Fruit fly (Drosophila melanogaster) whole organism, prepupa: Measurements from ENCODE around the gene CG14624.
A peak's percentile ranks its signal among the peaks of the same experiment; 100 is the strongest.

Experiments
- Blimp-1 ChIP-seq: fragments of 200-800 bp; sonication (Bioruptor generic); optimal IDR thresholded peaks from 3 replicates; lab custom pipeline; 2017; ENCODE audit warnings: missing biosample characterization, missing genetic modification characterization, mild to moderate bottlenecking, moderate library complexity, missing genetic modification reagents
- CG10631 ChIP-seq: fragments of 200-800 bp; sonication (Bioruptor generic); optimal IDR thresholded peaks from 2 replicates; lab custom pipeline; 2016; ENCODE audit warnings: missing biosample characterization, missing genetic modification characterization
- CG10669 ChIP-seq: fragments of 200-800 bp; sonication (Bioruptor generic); optimal IDR thresholded peaks from 3 replicates; lab custom pipeline; 2018; ENCODE audit warnings: missing biosample characterization, mild to moderate bottlenecking, missing genetic modification characterization, moderate library complexity
- CG11294 ChIP-seq: fragments of 200-800 bp; sonication (Bioruptor generic); IDR thresholded peaks from 2 replicates; pipeline ENCODE4 v1.3.6; 2022; ENCODE audit warnings: missing biosample characterization, missing genetic modification characterization
- CG15336 ChIP-seq: fragments of 200-800 bp; sonication (Bioruptor generic); IDR thresholded peaks from 2 replicates; pipeline ENCODE4 v1.3.6; 2022; ENCODE audit warnings: missing biosample characterization, missing genetic modification characterization
- CG3032 ChIP-seq: fragments of 200-800 bp; optimal IDR thresholded peaks from 2 replicates; lab custom pipeline; 2019; ENCODE audit warnings: missing biosample characterization, mild to moderate bottlenecking, missing genetic modification characterization, moderate library complexity
- CG31627 ChIP-seq: fragments of 200-800 bp; sonication (Bioruptor generic); optimal IDR thresholded peaks from 3 replicates; lab custom pipeline; 2016; ENCODE audit warnings: missing biosample characterization, missing genetic modification characterization
- CG34406 ChIP-seq: fragments of 200-800 bp; sonication (Bioruptor generic); optimal IDR thresholded peaks from 3 replicates; lab custom pipeline; 2016; ENCODE audit warnings: missing biosample characterization, missing genetic modification characterization
- CG3919 ChIP-seq: fragments of 200-800 bp; sonication (Bioruptor generic); optimal IDR thresholded peaks from 3 replicates; lab custom pipeline; 2016; ENCODE audit warnings: missing biosample characterization, missing genetic modification characterization
- CG4318 ChIP-seq: fragments of 200-800 bp; sonication (Bioruptor generic); optimal IDR thresholded peaks from 3 replicates; lab custom pipeline; 2017; ENCODE audit warnings: missing biosample characterization, mild to moderate bottlenecking, missing genetic modification characterization
- CG6792 ChIP-seq: fragments of 200-800 bp; sonication (Bioruptor generic); optimal IDR thresholded peaks from 3 replicates; lab custom pipeline; 2016; ENCODE audit warnings: missing biosample characterization, missing genetic modification characterization
- CG6808 ChIP-seq: fragments of 200-800 bp; sonication (Bioruptor generic); optimal IDR thresholded peaks from 3 replicates; lab custom pipeline; 2017; ENCODE audit warnings: missing biosample characterization, missing genetic modification characterization, mild to moderate bottlenecking, moderate library complexity, missing genetic modification reagents
- CG6854 ChIP-seq: fragments of 200-800 bp; sonication (Bioruptor generic); optimal IDR thresholded peaks from 2 replicates; lab custom pipeline; 2017; ENCODE audit warnings: missing biosample characterization, mild to moderate bottlenecking, missing genetic modification characterization
- CG7368 ChIP-seq: fragments of 200-800 bp; sonication (Bioruptor generic); optimal IDR thresholded peaks from 3 replicates; lab custom pipeline; 2016; ENCODE audit warnings: missing biosample characterization, missing genetic modification characterization
- CG8319 ChIP-seq: fragments of 200-800 bp; sonication (Bioruptor generic); optimal IDR thresholded peaks from 3 replicates; lab custom pipeline; 2016; ENCODE audit warnings: missing biosample characterization, missing genetic modification characterization
- Eip75B ChIP-seq: fragments of 200-800 bp; sonication (Bioruptor generic); optimal IDR thresholded peaks from 3 replicates; lab custom pipeline; 2016; ENCODE audit warnings: missing biosample characterization, missing genetic modification characterization
- Eip78C ChIP-seq: fragments of 200-800 bp; sonication (Bioruptor generic); peaks from one replicate; lab custom pipeline; 2016; ENCODE audit warnings: missing biosample characterization, missing genetic modification characterization
- Eip93F ChIP-seq: fragments of 200-800 bp; sonication (Bioruptor generic); optimal IDR thresholded peaks from 2 replicates; lab custom pipeline; 2016; ENCODE audit warnings: missing biosample characterization, mild to moderate bottlenecking, missing genetic modification characterization
- Ets21C ChIP-seq: fragments of 200-800 bp; sonication (Bioruptor generic); optimal IDR thresholded peaks from 3 replicates; lab custom pipeline; 2016; ENCODE audit warnings: missing biosample characterization, missing genetic modification characterization
- Hr38 ChIP-seq: sonication (Bioruptor generic); optimal IDR thresholded peaks from 2 replicates; lab custom pipeline; 2016; ENCODE audit warnings: missing biosample characterization, missing genetic modification characterization
- Hr39 ChIP-seq: fragments of 200-800 bp; sonication (Bioruptor generic); optimal IDR thresholded peaks from 2 replicates; lab custom pipeline; 2016; ENCODE audit warnings: missing biosample characterization, missing genetic modification characterization
- Lpt ChIP-seq: fragments of 200-800 bp; sonication (Bioruptor generic); optimal IDR thresholded peaks from 3 replicates; lab custom pipeline; 2016; ENCODE audit warnings: missing biosample characterization, missing genetic modification characterization
- Met ChIP-seq: fragments of 200-800 bp; sonication (Bioruptor generic); optimal IDR thresholded peaks from 3 replicates; lab custom pipeline; 2016; ENCODE audit warnings: missing biosample characterization, missing genetic modification characterization
- OdsH ChIP-seq: fragments of 200-800 bp; sonication (Bioruptor generic); optimal IDR thresholded peaks from 3 replicates; lab custom pipeline; 2016; ENCODE audit warnings: missing biosample characterization, missing genetic modification characterization
- Smox ChIP-seq: fragments of 200-800 bp; sonication (Bioruptor generic); optimal IDR thresholded peaks from 3 replicates; lab custom pipeline; 2016; ENCODE audit warnings: missing biosample characterization, missing genetic modification characterization
- Sox102F ChIP-seq: fragments of 200-800 bp; sonication (Bioruptor generic); optimal IDR thresholded peaks from 2 replicates; lab custom pipeline; 2016; ENCODE audit warnings: missing biosample characterization, mild to moderate bottlenecking, missing genetic modification characterization
- Sox14 ChIP-seq: fragments of 200-800 bp; sonication (Bioruptor generic); optimal IDR thresholded peaks from 3 replicates; lab custom pipeline; 2016; ENCODE audit warnings: missing biosample characterization, missing genetic modification characterization
- Sox15 ChIP-seq: fragments of 200-800 bp; sonication (Bioruptor generic); optimal IDR thresholded peaks from 3 replicates; lab custom pipeline; 2016; ENCODE audit warnings: missing biosample characterization, missing genetic modification characterization
- achi ChIP-seq: fragments of 200-800 bp; sonication (Bioruptor generic); optimal IDR thresholded peaks from 3 replicates; lab custom pipeline; 2016; ENCODE audit warnings: missing biosample characterization, missing genetic modification characterization
- acj6 ChIP-seq: fragments of 200-800 bp; sonication (Bioruptor generic); optimal IDR thresholded peaks from 3 replicates; lab custom pipeline; 2016; ENCODE audit warnings: missing biosample characterization, missing genetic modification characterization
- cyc ChIP-seq: fragments of 200-800 bp; sonication (Bioruptor generic); optimal IDR thresholded peaks from 3 replicates; lab custom pipeline; 2016; ENCODE audit warnings: missing biosample characterization, missing genetic modification characterization
- dac ChIP-seq: fragments of 200-800 bp; sonication (Bioruptor generic); optimal IDR thresholded peaks from 2 replicates; lab custom pipeline; 2017; ENCODE audit warnings: missing biosample characterization, mild to moderate bottlenecking, missing genetic modification characterization
- esn ChIP-seq: fragments of 200-800 bp; sonication (Bioruptor generic); optimal IDR thresholded peaks from 2 replicates; lab custom pipeline; 2016; ENCODE audit warnings: missing biosample characterization, mild to moderate bottlenecking, missing genetic modification characterization, moderate library complexity
- fd59A ChIP-seq: fragments of 200-800 bp; sonication (Bioruptor generic); optimal IDR thresholded peaks from 2 replicates; lab custom pipeline; 2017; ENCODE audit warnings: missing biosample characterization, mild to moderate bottlenecking, missing genetic modification characterization, missing genetic modification reagents
- fkh ChIP-seq: fragments of 200-800 bp; sonication (Bioruptor generic); optimal IDR thresholded peaks from 3 replicates; lab custom pipeline; 2017; ENCODE audit warnings: missing biosample characterization, mild to moderate bottlenecking, missing genetic modification characterization, moderate library complexity
- net ChIP-seq: fragments of 200-800 bp; sonication (Bioruptor generic); optimal IDR thresholded peaks from 3 replicates; lab custom pipeline; 2016; ENCODE audit warnings: missing biosample characterization, missing genetic modification characterization
- pdm3 ChIP-seq: fragments of 200-800 bp; sonication (Bioruptor generic); optimal IDR thresholded peaks from 3 replicates; lab custom pipeline; 2016; ENCODE audit warnings: missing biosample characterization, missing genetic modification characterization
- salr ChIP-seq, 2 experiments: fragments of 200-800 bp; sonication (Bioruptor generic); optimal IDR thresholded peaks; 3 replicates each; lab custom pipeline; 2016 to 2018; ENCODE audit warnings: missing biosample characterization in 2 of 2, missing genetic modification characterization in 2 of 2, mild to moderate bottlenecking in 1 of 2
- spab ChIP-seq: fragments of 200-800 bp; sonication (Bioruptor generic); optimal IDR thresholded peaks from 2 replicates; lab custom pipeline; 2017; ENCODE audit warnings: missing biosample characterization, mild to moderate bottlenecking, missing genetic modification characterization, missing genetic modification reagents
- ss ChIP-seq, 2 experiments: fragments of 200-800 bp; sonication (Bioruptor generic); optimal IDR thresholded peaks; 2 replicates in 1 of 2; 3 replicates in 1 of 2; lab custom pipeline; 2017 to 2018; ENCODE audit warnings: mild to moderate bottlenecking in 2 of 2, missing biosample characterization in 2 of 2, missing genetic modification characterization in 2 of 2, moderate library complexity in 1 of 2
- svp ChIP-seq: fragments of 200-800 bp; sonication (Bioruptor generic); peaks from one replicate; lab custom pipeline; 2016; ENCODE audit warnings: missing biosample characterization, missing genetic modification characterization
- vri ChIP-seq: fragments of 200-800 bp; sonication (Bioruptor generic); optimal IDR thresholded peaks from 3 replicates; lab custom pipeline; 2016; ENCODE audit warnings: missing biosample characterization, mild to moderate bottlenecking, missing genetic modification characterization

Gene CG14624

dm6 chrX:1171018-1171417 lies 35.5 kb upstream of the CG14624 start (continued):
- TF ChIP-seq cyc (GFP tag; lab: Kevin White, UChicago) (peak; percentile 49), Lpt (no peak), CG8319 (no peak), esn (GFP tag; lab: Kevin White, UChicago) (peak; percentile 70), CG31627 (GFP tag; lab: Kevin White, UChicago) (peak; percentile 48), spab (peak; percentile 50), CG6854 (peak; percentile 30), acj6 (GFP tag; lab: Kevin White, UChicago) (peak; percentile 47), vri (GFP tag; lab: Kevin White, UChicago) (peak; percentile 78), pdm3 (GFP tag; lab: Kevin White, UChicago) (peak; percentile 58), Hr39 (GFP tag; lab: Kevin White, UChicago) (peak; percentile 50), ss (GFP tag; optimal IDR thresholded peaks at IDR 0.05; lab: Kevin White, UChicago) (peak; percentile 48 to 69), CG6792 (GFP tag; lab: Kevin White, UChicago) (peak; percentile 45), CG34406 (GFP tag; lab: Kevin White, UChicago) (peak; percentile 53), CG10631 (peak; percentile 42), CG11294 (GFP tag; lab: Robert Waterston, UW) (no peak), Sox15 (GFP tag; lab: Kevin White, UChicago) (peak; percentile 18), Smox (GFP tag; lab: Kevin White, UChicago) (peak; percentile 59), CG15336 (GFP tag; lab: Robert Waterston, UW) (no peak), net (GFP tag; lab: Kevin White, UChicago) (peak; percentile 35), achi (GFP tag; lab: Kevin White, UChicago) (peak; percentile 37), Met (GFP tag; lab: Kevin White, UChicago) (peak; percentile 75), Eip93F (GFP tag; lab: Kevin White, UChicago) (peak; percentile 37), CG10669 (GFP tag; lab: Kevin White, UChicago) (peak; percentile 57), Blimp-1 (peak; percentile 38), Sox102F (GFP tag; lab: Kevin White, UChicago) (peak; percentile 60), CG4318 (GFP tag; lab: Kevin White, UChicago) (no peak), svp (GFP tag; lab: Kevin White, UChicago) (peak; percentile 93), CG6808 (GFP tag; lab: Kevin White, UChicago) (peak; percentile 69), CG3032 (tag; lab: Kevin White, UChicago) (peak; percentile 40), CG7368 (GFP tag; lab: Kevin White, UChicago) (peak; percentile 33), Sox14 (peak; percentile 55)

dm6 chrX:1172756-1173422 lies 33.6 kb upstream of the CG14624 start:
- TF ChIP-seq fkh (peak; percentile 19), svp (GFP tag; lab: Kevin White, UChicago) (peak; percentile 44), vri (GFP tag; lab: Kevin White, UChicago) (peak; percentile 58), Ets21C (GFP tag; lab: Kevin White, UChicago) (no peak), Eip78C (GFP tag; lab: Kevin White, UChicago) (peak; percentile 36), CG8319 (no peak), dac (GFP tag; lab: Kevin White, UChicago) (no peak), Eip75B (GFP tag; lab: Kevin White, UChicago) (no peak)
- TF ChIP-seq, all 60 proteins: peak for 4

- TF ChIP-seq salr (GFP tag; optimal IDR thresholded peaks at IDR 0.05; lab: Kevin White, UChicago): no peak
- TF ChIP-seq achi (GFP tag; lab: Kevin White, UChicago): no peak
- TF ChIP-seq Hr38 (GFP tag; lab: Kevin White, UChicago): no peak
- no peak for TF ChIP-seq CG6792 (GFP tag; lab: Kevin White, UChicago)
- TF ChIP-seq OdsH (GFP tag; lab: Kevin White, UChicago): no peak
- TF ChIP-seq CG11294 (GFP tag; lab: Robert Waterston, UW): no peak
- TF ChIP-seq dac (GFP tag; lab: Kevin White, UChicago): no peak
- no peak for TF ChIP-seq CG10669 (GFP tag; lab: Kevin White, UChicago)
- no peak for TF ChIP-seq CG3919 (GFP tag; lab: Kevin White, UChicago)
- TF ChIP-seq fd59A (GFP tag; lab: Kevin White, UChicago): no peak
- no peak for TF ChIP-seq CG4318 (GFP tag; lab: Kevin White, UChicago)
- TF ChIP-seq esn (GFP tag; lab: Kevin White, UChicago): no peak
- TF ChIP-seq net (GFP tag; lab: Kevin White, UChicago): no peak
These were observed 33.0 kb upstream of the CG14624 start for dm6 chrX:1173564-1173963.
